Worm (Caenorhabditis elegans) whole organism, midembryonic: ENCODE measurements around the gene hmt-1.

Source experiments
- T22C8.4 ChIP-seq: fragments of 200-800 bp; sonication (Bioruptor generic); IDR thresholded peaks from 2 replicates; pipeline ENCODE4 v1.3.6; 2022; ENCODE audit warnings: missing genetic modification characterization, missing compliant biosample characterization
- cog-1 ChIP-seq: sonication (generic microtip); optimal IDR thresholded peaks from 2 replicates; lab custom pipeline; 2016; ENCODE audit warnings: missing genetic modification characterization, missing compliant biosample characterization
- flt-1 ChIP-seq: fragments of 200-800 bp; sonication (Bioruptor generic); IDR thresholded peaks from 2 replicates; pipeline ENCODE4 v1.3.6; 2022; ENCODE audit warnings: missing genetic modification characterization, missing compliant biosample characterization
- klf-2 ChIP-seq: fragments of 200-800 bp; sonication (Bioruptor generic); conservative IDR thresholded peaks from 2 replicates; pipeline ENCODE4 v1.3.6; 2022; ENCODE audit warnings: missing genetic modification reagents, missing genetic modification characterization, missing compliant biosample characterization
- med-1 ChIP-seq: sonication (generic microtip); optimal IDR thresholded peaks from 2 replicates; lab custom pipeline; 2017; ENCODE audit warnings: missing genetic modification characterization, mild to moderate bottlenecking, missing compliant biosample characterization, antibody characterized with exemption, missing genetic modification reagents; ENCODE audit not compliant: insufficient read depth
- ref-1 ChIP-seq: fragments of 200-800 bp; sonication (Bioruptor generic); conservative IDR thresholded peaks from 2 replicates; pipeline ENCODE4 v1.3.6; 2022; ENCODE audit warnings: missing genetic modification reagents, missing genetic modification characterization, missing compliant biosample characterization
- tab-1 ChIP-seq: fragments of 200-800 bp; sonication (Bioruptor generic); IDR thresholded peaks from 2 replicates; pipeline ENCODE4 v1.3.6; 2022; ENCODE audit warnings: missing genetic modification characterization, missing compliant biosample characterization
- ztf-23 ChIP-seq: fragments of 200-800 bp; sonication (Bioruptor generic); IDR thresholded peaks from 2 replicates; pipeline ENCODE4 v1.3.6; 2022; ENCODE audit warnings: missing genetic modification reagents, missing genetic modification characterization, missing compliant biosample characterization
- ztf-29 ChIP-seq: fragments of 200-800 bp; sonication (Bioruptor generic); IDR thresholded peaks from 2 replicates; pipeline ENCODE4 v1.3.6; 2022; ENCODE audit warnings: missing genetic modification reagents, missing genetic modification characterization, missing compliant biosample characterization

DNA sequence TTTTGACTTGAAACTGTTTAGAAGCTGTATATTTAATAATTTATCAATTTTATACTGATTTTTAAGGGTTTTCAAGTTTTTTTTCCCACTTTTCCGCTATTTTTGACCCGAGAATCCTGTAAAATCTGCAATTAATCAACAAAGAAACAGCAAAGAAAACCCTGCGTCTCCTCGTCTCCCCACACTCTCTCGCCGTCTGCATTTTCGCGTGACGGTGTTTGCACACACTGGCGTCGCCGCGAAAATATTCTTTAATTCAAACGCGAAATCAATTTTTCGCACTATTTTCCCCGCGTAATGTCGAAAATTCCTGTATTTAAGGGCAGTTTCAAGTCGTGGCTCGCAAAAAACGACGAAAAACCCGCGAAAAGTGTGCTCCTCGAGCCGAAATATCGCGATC lies 36.5 kb downstream of the hmt-1 start, which contains the start of gene rsa-2:
- TF ChIP-seq ztf-29 (GFP tag; lab: Robert Waterston, UW) = no peak
- no peak for TF ChIP-seq flt-1 (GFP tag; lab: Robert Waterston, UW)
- TF ChIP-seq klf-2 (GFP tag; lab: Robert Waterston, UW) = no peak
- no peak for TF ChIP-seq T22C8.4 (GFP tag; lab: Robert Waterston, UW)
- TF ChIP-seq cog-1 = no peak
- TF ChIP-seq tab-1 = no peak
- no peak for TF ChIP-seq ztf-23 (GFP tag; lab: Robert Waterston, UW)
- TF ChIP-seq med-1 (GFP tag; lab: Kevin White, UChicago) = no peak
- TF ChIP-seq ref-1 (GFP tag; lab: Robert Waterston, UW) = no peak
